Fruit fly (Drosophila melanogaster): ENCODE results near the gene CG2211.

The CG2211 gene

dm6 chr3L:1376014-1376745, 41.0 kb upstream of the CG2211 start (continued):
- TF ChIP-seq CG7368 (GFP tag; optimal IDR thresholded peaks at IDR 0.05) (peak; percentile 43), CG15336 (GFP tag; IDR thresholded peaks at IDR 0.05) (peak; percentile 85), Blimp-1 (GFP tag; optimal IDR thresholded peaks at IDR 0.05) (no peak), CG11902 (GFP tag; optimal IDR thresholded peaks at IDR 0.05) (no peak), CG11762 (GFP tag; optimal IDR thresholded peaks at IDR 0.05; ENCODE audit: insufficient read depth) (no peak), fd85E (GFP tag; optimal IDR thresholded peaks at IDR 0.05) (no peak), CG8319 (GFP tag; optimal IDR thresholded peaks at IDR 0.05) (no peak), pdm3 (GFP tag; optimal IDR thresholded peaks at IDR 0.05) (peak; percentile 71), vri (GFP tag; optimal IDR thresholded peaks at IDR 0.05) (no peak)

- TF ChIP-seq CG31627 (GFP tag; optimal IDR thresholded peaks at IDR 0.05): peak; percentile 74
- TF ChIP-seq CG8119 (GFP tag; IDR thresholded peaks at IDR 0.05): peak; percentile 75
- no peak for TF ChIP-seq CG7368 (GFP tag; optimal IDR thresholded peaks at IDR 0.05)
- TF ChIP-seq CG32006 (GFP tag; optimal IDR thresholded peaks at IDR 0.05): peak; percentile 79
- TF ChIP-seq fd85E (GFP tag; optimal IDR thresholded peaks at IDR 0.05): no peak
- TF ChIP-seq Met (GFP tag; optimal IDR thresholded peaks at IDR 0.05): peak; percentile 76
- peak; percentile 82 for TF ChIP-seq Hr4 (GFP tag; optimal IDR thresholded peaks at IDR 0.05)
- TF ChIP-seq Hr38 (GFP tag; optimal IDR thresholded peaks at IDR 0.05): no peak
- TF ChIP-seq Eip93F (GFP tag; optimal IDR thresholded peaks at IDR 0.05): no peak
- peak; percentile 10 for TF ChIP-seq CG1621 (tag; optimal IDR thresholded peaks at IDR 0.05)
- TF ChIP-seq fkh (GFP tag; optimal IDR thresholded peaks at IDR 0.05): no peak
- TF ChIP-seq ss (GFP tag; optimal IDR thresholded peaks at IDR 0.05): no peak
- peak; percentile 74 for TF ChIP-seq pdm3 (GFP tag; optimal IDR thresholded peaks at IDR 0.05)
- peak; percentile 72 for TF ChIP-seq Hr39 (GFP tag; optimal IDR thresholded peaks at IDR 0.05)
- peak; percentile 56 for TF ChIP-seq CG6792 (GFP tag; optimal IDR thresholded peaks at IDR 0.05)
- TF ChIP-seq CG11902 (GFP tag; optimal IDR thresholded peaks at IDR 0.05): no peak
- peak; percentile 55 for TF ChIP-seq CG10631 (GFP tag; optimal IDR thresholded peaks at IDR 0.05)
- TF ChIP-seq achi (GFP tag; optimal IDR thresholded peaks at IDR 0.05): peak; percentile 48
- peak; percentile 44; the same call in 1 of the 2 replicates for TF ChIP-seq CG11294 (GFP tag; IDR thresholded peaks at IDR 0.05)
- peak; percentile 73 for TF ChIP-seq esn (GFP tag; optimal IDR thresholded peaks at IDR 0.05)
- peak; percentile 68 for TF ChIP-seq CG8632 (GFP tag; optimal IDR thresholded peaks at IDR 0.05)
- TF ChIP-seq Gug (GFP tag; IDR thresholded peaks at IDR 0.05): peak; percentile 61; the same call in 1 of the 2 replicates
- TF ChIP-seq CG3032 (tag; optimal IDR thresholded peaks at IDR 0.05): peak; percentile 28
- peak; percentile 52 for TF ChIP-seq dac (GFP tag; optimal IDR thresholded peaks at IDR 0.05)
- peak; percentile 75 for TF ChIP-seq eg (GFP tag; IDR thresholded peaks at IDR 0.05)
- TF ChIP-seq Ets21C (GFP tag; optimal IDR thresholded peaks at IDR 0.05): peak; percentile 25
- TF ChIP-seq CG16779 (tag; optimal IDR thresholded peaks at IDR 0.05): no peak
- peak; percentile 73 for TF ChIP-seq OdsH (GFP tag; optimal IDR thresholded peaks at IDR 0.05)
- TF ChIP-seq lz (GFP tag; optimal IDR thresholded peaks at IDR 0.05): peak; percentile 67
- peak; percentile 66 for TF ChIP-seq net (GFP tag; optimal IDR thresholded peaks at IDR 0.05)
- TF ChIP-seq spab (GFP tag; optimal IDR thresholded peaks at IDR 0.05): no peak
- TF ChIP-seq cyc (GFP tag; optimal IDR thresholded peaks at IDR 0.05): no peak
- TF ChIP-seq topi (GFP tag; optimal IDR thresholded peaks at IDR 0.05): peak; percentile 37
- TF ChIP-seq Sox14 (GFP tag; optimal IDR thresholded peaks at IDR 0.05): peak; percentile 73
- peak; percentile 73 for TF ChIP-seq Smox (GFP tag; optimal IDR thresholded peaks at IDR 0.05)
- peak; percentile 82 for TF ChIP-seq CG6163 (GFP tag; IDR thresholded peaks at IDR 0.05)
- peak; percentile 90 for TF ChIP-seq Eip78C (GFP tag)
- no peak for TF ChIP-seq CG8319 (GFP tag; optimal IDR thresholded peaks at IDR 0.05)
- TF ChIP-seq CG15336 (GFP tag; IDR thresholded peaks at IDR 0.05): peak; percentile 80
- TF ChIP-seq Ets96B (tag; optimal IDR thresholded peaks at IDR 0.05): peak; percentile 10
- TF ChIP-seq Sox15 (GFP tag; optimal IDR thresholded peaks at IDR 0.05): peak; percentile 39
- peak in 1 of 2 experiments; percentile 57 for TF ChIP-seq salr (GFP tag; optimal IDR thresholded peaks at IDR 0.05)
- no peak for TF ChIP-seq vri (GFP tag; optimal IDR thresholded peaks at IDR 0.05)
- TF ChIP-seq CG10669 (GFP tag; optimal IDR thresholded peaks at IDR 0.05): no peak
- no peak for TF ChIP-seq CG11762 (GFP tag; optimal IDR thresholded peaks at IDR 0.05; ENCODE audit: insufficient read depth)
These were observed 39.4 kb upstream of the CG2211 start for dm6 chr3L:1374438-1375133.

All from whole organism, prepupa.